Worm (Caenorhabditis elegans) whole organism, L2 larva: Measurements from ENCODE around the gene kel-1.

Source experiments
- C34F6.9 ChIP-seq: fragments of 150-350 bp; optimal IDR thresholded peaks from 2 replicates; lab custom pipeline; 2014; ENCODE audit warnings: missing biosample characterization, missing genetic modification characterization
- F13H6.1 ChIP-seq: sonication (generic microtip); optimal IDR thresholded peaks from 2 replicates; lab custom pipeline; 2016; ENCODE audit warnings: missing genetic modification characterization, missing compliant biosample characterization
- R02D3.7 ChIP-seq: fragments of 150-350 bp; optimal IDR thresholded peaks from 2 replicates; lab custom pipeline; 2014; ENCODE audit warnings: missing biosample characterization, missing genetic modification characterization
- Y55F3AM.14 ChIP-seq: fragments of 200-800 bp; sonication (Bioruptor generic); optimal IDR thresholded peaks from 2 replicates; lab custom pipeline; 2018; ENCODE audit warnings: mild to moderate bottlenecking, missing genetic modification characterization, missing compliant biosample characterization
- ZK546.5 ChIP-seq: sonication (generic microtip); optimal IDR thresholded peaks from 2 replicates; lab custom pipeline; 2017; ENCODE audit warnings: missing biosample characterization, missing genetic modification characterization
- alr-1 ChIP-seq: fragments of 150-350 bp; optimal IDR thresholded peaks from 2 replicates; lab custom pipeline; 2014; ENCODE audit warnings: missing biosample characterization, missing genetic modification characterization
- ama-1 ChIP-seq: fragments of 150-350 bp; optimal IDR thresholded peaks from 2 replicates; lab custom pipeline; 2018; ENCODE audit warnings: inconsistent platforms
- blmp-1 ChIP-seq: sonication (generic microtip); optimal IDR thresholded peaks from 2 replicates; lab custom pipeline; 2017; ENCODE audit warnings: missing genetic modification characterization, mild to moderate bottlenecking, missing compliant biosample characterization, antibody characterized with exemption, moderate library complexity; ENCODE audit not compliant: insufficient read depth
- ceh-16 ChIP-seq: fragments of 150-350 bp; optimal IDR thresholded peaks from 2 replicates; lab custom pipeline; 2014; ENCODE audit warnings: missing biosample characterization, missing genetic modification characterization
- ceh-82 ChIP-seq: fragments of 150-350 bp; optimal IDR thresholded peaks from 2 replicates; lab custom pipeline; 2014; ENCODE audit warnings: missing biosample characterization, missing genetic modification characterization
- crh-2 ChIP-seq: sonication (generic microtip); optimal IDR thresholded peaks from 2 replicates; lab custom pipeline; 2017; ENCODE audit warnings: missing biosample characterization, missing genetic modification characterization
- dmd-4 ChIP-seq: sonication (generic microtip); optimal IDR thresholded peaks from 2 replicates; lab custom pipeline; 2017; ENCODE audit warnings: missing biosample characterization, missing genetic modification characterization
- egl-27 ChIP-seq: sonication (generic microtip); optimal IDR thresholded peaks from 3 replicates; lab custom pipeline; 2017; ENCODE audit warnings: missing biosample characterization, missing genetic modification reagents, missing genetic modification characterization
- elt-1 ChIP-seq: fragments of 150-350 bp; optimal IDR thresholded peaks from 2 replicates; lab custom pipeline; 2014; ENCODE audit warnings: missing biosample characterization, missing genetic modification characterization
- elt-3 ChIP-seq: sonication (generic microtip); optimal IDR thresholded peaks from 2 replicates; lab custom pipeline; 2017; ENCODE audit warnings: missing biosample characterization, missing genetic modification characterization
- fos-1 ChIP-seq: fragments of 150-350 bp; optimal IDR thresholded peaks from 2 replicates; lab custom pipeline; 2014; ENCODE audit warnings: missing biosample characterization, missing genetic modification characterization
- gmeb-1 ChIP-seq: fragments of 150-350 bp; optimal IDR thresholded peaks from 2 replicates; lab custom pipeline; 2014; ENCODE audit warnings: missing biosample characterization, missing genetic modification characterization
- lin-11 ChIP-seq: fragments of 150-350 bp; sonication (generic microtip); optimal IDR thresholded peaks from 2 replicates; lab custom pipeline; 2014; ENCODE audit warnings: missing biosample characterization, missing genetic modification characterization, inconsistent platforms, mixed read lengths
- lin-13 ChIP-seq: fragments of 150-350 bp; optimal IDR thresholded peaks from 2 replicates; lab custom pipeline; 2014; ENCODE audit warnings: missing biosample characterization, missing genetic modification reagents, missing genetic modification characterization
- lin-39 ChIP-seq: fragments of 150-350 bp; optimal IDR thresholded peaks from 2 replicates; lab custom pipeline; 2014; ENCODE audit warnings: missing biosample characterization, missing genetic modification reagents, missing genetic modification characterization
- lsy-2 ChIP-seq, 2 experiments: fragments of 150-350 bp in 1 of 2; sonication (generic microtip) in 1 of 2; optimal IDR thresholded peaks; 2 replicates each; lab custom pipeline; 2014 to 2017; ENCODE audit warnings: missing biosample characterization in 2 of 2, missing genetic modification characterization in 2 of 2
- mab-5 ChIP-seq: fragments of 150-350 bp; optimal IDR thresholded peaks from 2 replicates; lab custom pipeline; 2014; ENCODE audit warnings: missing biosample characterization, missing genetic modification characterization
- mbf-1 ChIP-seq: sonication (generic microtip); optimal IDR thresholded peaks from 2 replicates; lab custom pipeline; 2017; ENCODE audit warnings: missing biosample characterization, missing genetic modification characterization
- mdl-1 ChIP-seq, 2 experiments: fragments of 150-350 bp in 1 of 2; sonication (generic microtip) in 1 of 2; optimal IDR thresholded peaks; 2 replicates each; lab custom pipeline; 2017; ENCODE audit warnings: missing biosample characterization in 2 of 2, missing genetic modification characterization in 2 of 2
- nhr-10 ChIP-seq: sonication (generic microtip); optimal IDR thresholded peaks from 2 replicates; lab custom pipeline; 2017; ENCODE audit warnings: missing biosample characterization, missing genetic modification characterization
- nhr-11 ChIP-seq: fragments of 150-350 bp; optimal IDR thresholded peaks from 2 replicates; lab custom pipeline; 2014; ENCODE audit warnings: missing biosample characterization, missing genetic modification characterization
- nhr-12 ChIP-seq: fragments of 150-350 bp; optimal IDR thresholded peaks from 2 replicates; lab custom pipeline; 2014; ENCODE audit warnings: missing biosample characterization, missing genetic modification characterization
- nhr-129 ChIP-seq: fragments of 150-350 bp; optimal IDR thresholded peaks from 2 replicates; lab custom pipeline; 2014; ENCODE audit warnings: missing biosample characterization, missing genetic modification characterization
- nhr-21 ChIP-seq: fragments of 150-350 bp; optimal IDR thresholded peaks from 2 replicates; lab custom pipeline; 2014; ENCODE audit warnings: missing biosample characterization, missing genetic modification characterization
- nhr-23 ChIP-seq: fragments of 150-350 bp; optimal IDR thresholded peaks from 2 replicates; lab custom pipeline; 2014; ENCODE audit warnings: missing biosample characterization, missing genetic modification reagents, missing genetic modification characterization
- nhr-237 ChIP-seq: fragments of 150-350 bp; optimal IDR thresholded peaks from 2 replicates; lab custom pipeline; 2014; ENCODE audit warnings: missing biosample characterization, missing genetic modification characterization
- nhr-25 ChIP-seq: fragments of 150-350 bp; sonication (generic microtip); optimal IDR thresholded peaks from 3 replicates; lab custom pipeline; 2014; ENCODE audit warnings: missing biosample characterization, missing genetic modification characterization
- nhr-6 ChIP-seq: fragments of 150-350 bp; optimal IDR thresholded peaks from 2 replicates; lab custom pipeline; 2014; ENCODE audit warnings: missing biosample characterization, missing genetic modification characterization
- nhr-77 ChIP-seq: fragments of 150-350 bp; optimal IDR thresholded peaks from 2 replicates; lab custom pipeline; 2014; ENCODE audit warnings: missing biosample characterization, missing genetic modification characterization
- peb-1 ChIP-seq: fragments of 150-350 bp; optimal IDR thresholded peaks from 2 replicates; lab custom pipeline; 2014; ENCODE audit warnings: missing biosample characterization, missing genetic modification characterization
- sem-4 ChIP-seq: fragments of 150-350 bp; optimal IDR thresholded peaks from 2 replicates; lab custom pipeline; 2014; ENCODE audit warnings: missing biosample characterization, missing genetic modification reagents, missing genetic modification characterization
- skn-1 ChIP-seq: sonication (generic microtip); optimal IDR thresholded peaks from 2 replicates; lab custom pipeline; 2017; ENCODE audit warnings: missing biosample characterization, missing genetic modification characterization
- sma-3 ChIP-seq: sonication (generic microtip); optimal IDR thresholded peaks from 2 replicates; lab custom pipeline; 2016; ENCODE audit warnings: missing genetic modification reagents, missing genetic modification characterization, missing compliant biosample characterization
- sma-9 ChIP-seq, 2 experiments: fragments of 150-350 bp in 1 of 2; sonication (generic microtip) in 1 of 2; optimal IDR thresholded peaks; 2 replicates each; lab custom pipeline; 2014 to 2016; ENCODE audit warnings: missing genetic modification characterization in 2 of 2, mild to moderate bottlenecking in 1 of 2, missing biosample characterization in 1 of 2, missing compliant biosample characterization in 1 of 2, missing genetic modification reagents in 1 of 2, moderate library complexity in 1 of 2
- snpc-4 ChIP-seq: fragments of 150-350 bp; optimal IDR thresholded peaks from 2 replicates; lab custom pipeline; 2014; ENCODE audit warnings: missing biosample characterization, missing genetic modification characterization
- unc-39 ChIP-seq: fragments of 150-350 bp; optimal IDR thresholded peaks from 2 replicates; lab custom pipeline; 2014; ENCODE audit warnings: missing biosample characterization, missing genetic modification characterization
- unc-55 ChIP-seq: fragments of 150-350 bp; sonication (generic microtip); optimal IDR thresholded peaks from 3 replicates; lab custom pipeline; 2014; ENCODE audit warnings: missing biosample characterization, missing genetic modification reagents, missing genetic modification characterization
- unc-62 ChIP-seq: fragments of 150-350 bp; optimal IDR thresholded peaks from 2 replicates; lab custom pipeline; 2014; ENCODE audit warnings: missing biosample characterization, missing genetic modification reagents, missing genetic modification characterization
- zag-1 ChIP-seq: fragments of 150-350 bp; optimal IDR thresholded peaks from 2 replicates; lab custom pipeline; 2014; ENCODE audit warnings: missing biosample characterization, missing genetic modification characterization
- ztf-11 ChIP-seq: sonication (generic microtip); optimal IDR thresholded peaks from 2 replicates; lab custom pipeline; 2017; ENCODE audit warnings: missing biosample characterization, missing genetic modification characterization
- ztf-4 ChIP-seq: fragments of 150-350 bp; optimal IDR thresholded peaks from 2 replicates; lab custom pipeline; 2014; ENCODE audit warnings: missing biosample characterization, missing genetic modification characterization

Gene kel-1

ce11 chrII:11688643-11689042, at the start of gene kel-1:
kel-1 (plus strand) TSS chrII:11688943.
- TF ChIP-seq unc-62 (GFP tag; lab: Kevin White, UChicago) (no peak), elt-1 (tag; lab: Kevin White, UChicago) (no peak), sem-4 (tag; lab: Kevin White, UChicago) (no peak), nhr-6 (no peak), ceh-82 (tag; lab: Kevin White, UChicago) (no peak), peb-1 (no peak), C34F6.9 (tag; lab: Kevin White, UChicago) (no peak), nhr-10 (tag; lab: Kevin White, UChicago) (no peak), lin-13 (no peak), nhr-25 (tag; lab: Kevin White, UChicago) (no peak), lin-39 (tag; lab: Kevin White, UChicago) (no peak), Y55F3AM.14 (GFP tag; lab: Kevin White, UChicago) (no peak), nhr-23 (no peak), nhr-21 (no peak), F13H6.1 (tag; lab: Kevin White, UChicago) (no peak), ceh-16 (tag; lab: Kevin White, UChicago) (no peak), lin-11 (tag; lab: Kevin White, UChicago) (no peak), ztf-11 (tag; lab: Kevin White, UChicago) (no peak)

ce11 chrII:11642025-11642424, 46.7 kb upstream of the kel-1 start:
- TF ChIP-seq dmd-4 (tag; lab: Kevin White, UChicago), result no peak
- TF ChIP-seq sem-4 (tag; lab: Kevin White, UChicago), result no peak
- TF ChIP-seq nhr-25 (tag; lab: Kevin White, UChicago), result peak; percentile 69
- no peak for TF ChIP-seq R02D3.7
- no peak for TF ChIP-seq ceh-16 (tag; lab: Kevin White, UChicago)
- peak; percentile 33 for TF ChIP-seq ama-1
- TF ChIP-seq C34F6.9 (tag; lab: Kevin White, UChicago), result no peak
- no peak for TF ChIP-seq nhr-77 (tag; lab: Kevin White, UChicago)
- peak; percentile 42 for TF ChIP-seq gmeb-1
- TF ChIP-seq crh-2 (tag; lab: Kevin White, UChicago), result no peak
- TF ChIP-seq nhr-237 (tag; lab: Kevin White, UChicago), result no peak
- no peak for TF ChIP-seq nhr-12 (tag; lab: Kevin White, UChicago)
- TF ChIP-seq snpc-4, result no peak
- TF ChIP-seq blmp-1 (tag; lab: Kevin White, UChicago), result peak; percentile 38
- TF ChIP-seq peb-1, result no peak
- no peak for TF ChIP-seq zag-1 (tag; lab: Kevin White, UChicago)
- peak in 1 of 2 experiments; percentile 51 for TF ChIP-seq lsy-2 (tag; optimal IDR thresholded peaks at IDR 0.05; lab: Kevin White, UChicago)
- no peak for TF ChIP-seq skn-1 (tag; lab: Kevin White, UChicago)
- no peak for TF ChIP-seq unc-55
- TF ChIP-seq nhr-21, result peak; percentile 71
- TF ChIP-seq nhr-129 (tag; lab: Kevin White, UChicago), result no peak
- TF ChIP-seq lin-39 (tag; lab: Kevin White, UChicago), result no peak
- TF ChIP-seq nhr-23, result no peak
- TF ChIP-seq alr-1 (tag; lab: Kevin White, UChicago), result no peak
- no peak for TF ChIP-seq F13H6.1 (tag; lab: Kevin White, UChicago)
- no peak for TF ChIP-seq Y55F3AM.14 (GFP tag; lab: Kevin White, UChicago)
- TF ChIP-seq ztf-4, result no peak
- TF ChIP-seq sma-3 (GFP tag; lab: Kevin White, UChicago), result peak; percentile 86
- no peak for TF ChIP-seq ztf-11 (tag; lab: Kevin White, UChicago)
- TF ChIP-seq mbf-1, result no peak
- TF ChIP-seq elt-1 (tag; lab: Kevin White, UChicago), result no peak
- TF ChIP-seq mdl-1 (tag; optimal IDR thresholded peaks at IDR 0.05; lab: Kevin White, UChicago), result peak in 1 of 2 experiments; percentile 39
- no peak for TF ChIP-seq unc-39
- TF ChIP-seq nhr-6, result no peak
- TF ChIP-seq mab-5 (tag; lab: Kevin White, UChicago), result no peak
- no peak for TF ChIP-seq nhr-10 (tag; lab: Kevin White, UChicago)
- no peak for TF ChIP-seq ZK546.5 (tag; lab: Kevin White, UChicago)
- peak; percentile 39 for TF ChIP-seq egl-27 (tag; lab: Kevin White, UChicago)
- no peak for TF ChIP-seq elt-3 (tag; lab: Kevin White, UChicago)
- no peak for TF ChIP-seq lin-13
- TF ChIP-seq sma-9 (GFP tag; optimal IDR thresholded peaks at IDR 0.05; lab: Kevin White, UChicago), result peak; percentile 75
- no peak for TF ChIP-seq sma-9 (tag; optimal IDR thresholded peaks at IDR 0.05; lab: Kevin White, UChicago)
- no peak for TF ChIP-seq fos-1 (tag; lab: Kevin White, UChicago)
- no peak for TF ChIP-seq nhr-11 (tag; lab: Kevin White, UChicago)
